Worm (Caenorhabditis elegans) whole organism, L4 larva: Measurements from ENCODE around the gene zzz-1.

ENCODE experiments used
- D1046.2 ChIP-seq: fragments of 200-800 bp; sonication (Bioruptor generic); IDR thresholded peaks from 2 replicates; pipeline ENCODE4 v1.3.6; 2022; ENCODE audit warnings: missing genetic modification characterization, missing compliant biosample characterization
- F10B5.3 ChIP-seq: sonication (generic microtip); optimal IDR thresholded peaks from 2 replicates; lab custom pipeline; 2016; ENCODE audit warnings: mild to moderate bottlenecking, missing genetic modification characterization, missing compliant biosample characterization
- F37D6.2 ChIP-seq: sonication (generic microtip); optimal IDR thresholded peaks from 2 replicates; lab custom pipeline; 2016; ENCODE audit warnings: mild to moderate bottlenecking, missing genetic modification characterization, missing compliant biosample characterization
- T20F7.1 ChIP-seq: fragments of 200-800 bp; sonication (Bioruptor generic); optimal IDR thresholded peaks from 2 replicates; lab custom pipeline; 2018; ENCODE audit warnings: mild to moderate bottlenecking, missing genetic modification characterization, missing compliant biosample characterization
- Y105C5A.15 ChIP-seq: fragments of 200-800 bp; sonication (Bioruptor generic); IDR thresholded peaks from 2 replicates; pipeline ENCODE4 v1.3.6; 2022; ENCODE audit warnings: missing genetic modification characterization, missing compliant biosample characterization
- Y75B8A.6 ChIP-seq: fragments of 200-800 bp; sonication (Bioruptor generic); IDR thresholded peaks from 2 replicates; pipeline ENCODE4 v1.3.6; 2022; ENCODE audit warnings: missing genetic modification reagents, missing genetic modification characterization, missing compliant biosample characterization
- ZK337.2 ChIP-seq: fragments of 200-800 bp; sonication (Bioruptor generic); IDR thresholded peaks from 2 replicates; pipeline ENCODE4 v1.3.6; 2022; ENCODE audit warnings: missing genetic modification reagents, missing genetic modification characterization, missing compliant biosample characterization
- aha-1 ChIP-seq: fragments of 150-350 bp; peaks from one replicate; lab custom pipeline; 2014; ENCODE audit warnings: missing biosample characterization, missing genetic modification characterization
- ama-1 ChIP-seq: fragments of 150-350 bp; optimal IDR thresholded peaks from 2 replicates; lab custom pipeline; 2014; ENCODE audit warnings: inconsistent platforms, mixed read lengths
- attf-4 ChIP-seq: sonication (generic microtip); optimal IDR thresholded peaks from 3 replicates; lab custom pipeline; 2017; ENCODE audit warnings: missing biosample characterization, missing genetic modification characterization
- ceh-62 ChIP-seq: sonication (generic microtip); optimal IDR thresholded peaks from 2 replicates; lab custom pipeline; 2017; ENCODE audit warnings: missing biosample characterization, missing genetic modification characterization
- ceh-82 ChIP-seq: sonication (generic microtip); optimal IDR thresholded peaks from 2 replicates; lab custom pipeline; 2017; ENCODE audit warnings: missing biosample characterization, missing genetic modification characterization
- cey-2 ChIP-seq: sonication (generic microtip); optimal IDR thresholded peaks from 3 replicates; lab custom pipeline; 2017; ENCODE audit warnings: missing genetic modification characterization, mild to moderate bottlenecking, missing compliant biosample characterization, antibody characterized with exemption, borderline replicate concordance; ENCODE audit not compliant: insufficient read depth
- ctbp-1 ChIP-seq: fragments of 200-800 bp; sonication (Bioruptor generic); IDR thresholded peaks from 2 replicates; pipeline ENCODE4 v1.3.6; 2022; ENCODE audit warnings: missing genetic modification reagents, missing genetic modification characterization, missing compliant biosample characterization
- daf-12 ChIP-seq: fragments of 150-350 bp; optimal IDR thresholded peaks from 2 replicates; lab custom pipeline; 2014; ENCODE audit warnings: missing biosample characterization, missing genetic modification reagents, missing genetic modification characterization
- daf-8 ChIP-seq: fragments of 200-800 bp; sonication (Bioruptor generic); IDR thresholded peaks from 2 replicates; pipeline ENCODE4 v1.3.6; 2022; ENCODE audit warnings: missing genetic modification characterization, missing compliant biosample characterization
- dmd-9 ChIP-seq: fragments of 200-800 bp; sonication (Bioruptor generic); IDR thresholded peaks from 2 replicates; pipeline ENCODE4 v1.3.6; 2022; ENCODE audit warnings: missing genetic modification reagents, missing genetic modification characterization, missing compliant biosample characterization
- dve-1 ChIP-seq: sonication (generic microtip); optimal IDR thresholded peaks from 2 replicates; lab custom pipeline; 2017; ENCODE audit warnings: antibody characterized with exemption, mild to moderate bottlenecking, missing genetic modification characterization, missing compliant biosample characterization; ENCODE audit not compliant: insufficient read depth
- fkh-10 ChIP-seq: fragments of 150-350 bp; optimal IDR thresholded peaks from 2 replicates; lab custom pipeline; 2014; ENCODE audit warnings: missing biosample characterization, missing genetic modification reagents, missing genetic modification characterization
- hif-1 ChIP-seq, 2 experiments: sonication (generic microtip); optimal IDR thresholded peaks; 2 replicates each; lab custom pipeline; 2016 to 2017; ENCODE audit warnings: missing compliant biosample characterization in 2 of 2, missing genetic modification characterization in 2 of 2, missing genetic modification reagents in 2 of 2, missing genotype in 2 of 2, mild to moderate bottlenecking in 1 of 2
- hlh-11 ChIP-seq: fragments of 200-800 bp; sonication (Bioruptor generic); optimal IDR thresholded peaks from 2 replicates; lab custom pipeline; 2018; ENCODE audit warnings: mild to moderate bottlenecking, missing genetic modification characterization, missing compliant biosample characterization
- jun-1 ChIP-seq: fragments of 150-350 bp; optimal IDR thresholded peaks from 2 replicates; lab custom pipeline; 2014; ENCODE audit warnings: missing biosample characterization, missing genetic modification reagents, missing genetic modification characterization
- lim-7 ChIP-seq: fragments of 200-800 bp; sonication (Bioruptor generic); IDR thresholded peaks from 2 replicates; pipeline ENCODE4 v1.3.6; 2022; ENCODE audit warnings: missing genetic modification characterization, missing compliant biosample characterization
- lin-13 ChIP-seq: fragments of 150-350 bp; optimal IDR thresholded peaks from 2 replicates; lab custom pipeline; 2014; ENCODE audit warnings: missing biosample characterization, missing genetic modification reagents, missing genetic modification characterization
- lin-39 ChIP-seq: fragments of 150-350 bp; optimal IDR thresholded peaks from 2 replicates; lab custom pipeline; 2014; ENCODE audit warnings: missing biosample characterization, missing genetic modification reagents, missing genetic modification characterization
- lir-3 ChIP-seq: sonication (generic microtip); optimal IDR thresholded peaks from 2 replicates; lab custom pipeline; 2016; ENCODE audit warnings: mild to moderate bottlenecking, missing genetic modification characterization, missing compliant biosample characterization
- lsy-2 ChIP-seq, 2 experiments: fragments of 150-350 bp in 1 of 2; sonication (generic microtip) in 1 of 2; optimal IDR thresholded peaks; 2 replicates each; lab custom pipeline; 2014 to 2017; ENCODE audit warnings: missing biosample characterization in 2 of 2, missing genetic modification characterization in 2 of 2
- madf-5 ChIP-seq, 2 experiments: fragments of 200-800 bp; sonication (Bioruptor generic); IDR thresholded peaks; 2 replicates each; pipeline ENCODE4 v1.3.6; 2022; ENCODE audit warnings: missing compliant biosample characterization in 2 of 2, missing genetic modification characterization in 2 of 2
- mdt-29 ChIP-seq: fragments of 200-800 bp; sonication (Bioruptor generic); IDR thresholded peaks from 2 replicates; pipeline ENCODE4 v1.3.6; 2022; ENCODE audit warnings: missing genetic modification reagents, missing genetic modification characterization, missing compliant biosample characterization
- mxl-2 ChIP-seq: fragments of 200-800 bp; sonication (Bioruptor generic); conservative IDR thresholded peaks from 2 replicates; pipeline ENCODE4 v1.3.6; 2022; ENCODE audit warnings: missing genetic modification reagents, missing genetic modification characterization, missing compliant biosample characterization
- nhr-102 ChIP-seq: sonication (generic microtip); optimal IDR thresholded peaks from 2 replicates; lab custom pipeline; 2016; ENCODE audit warnings: mild to moderate bottlenecking, missing genetic modification characterization, moderate library complexity, missing compliant biosample characterization
- nhr-11 ChIP-seq: fragments of 150-350 bp; optimal IDR thresholded peaks from 2 replicates; lab custom pipeline; 2014; ENCODE audit warnings: missing biosample characterization, missing genetic modification characterization
- nhr-111 ChIP-seq: fragments of 200-800 bp; sonication (Bioruptor generic); optimal IDR thresholded peaks from 2 replicates; lab custom pipeline; 2018; ENCODE audit warnings: mild to moderate bottlenecking, missing genetic modification characterization, missing compliant biosample characterization
- nhr-25 ChIP-seq: sonication (generic microtip); optimal IDR thresholded peaks from 2 replicates; lab custom pipeline; 2017; ENCODE audit warnings: missing genetic modification characterization, mild to moderate bottlenecking, missing compliant biosample characterization, antibody characterized with exemption, moderate library complexity, borderline replicate concordance; ENCODE audit not compliant: insufficient read depth
- nhr-28 ChIP-seq: fragments of 150-350 bp; optimal IDR thresholded peaks from 2 replicates; lab custom pipeline; 2014; ENCODE audit warnings: missing biosample characterization, missing genetic modification characterization
- nhr-41 ChIP-seq: fragments of 200-800 bp; sonication (Bioruptor generic); IDR thresholded peaks from 2 replicates; pipeline ENCODE4 v1.3.6; 2022; ENCODE audit warnings: missing genetic modification reagents, missing genetic modification characterization, missing compliant biosample characterization
- nhr-42 ChIP-seq: fragments of 200-800 bp; sonication (Bioruptor generic); IDR thresholded peaks from 2 replicates; pipeline ENCODE4 v1.3.6; 2022; ENCODE audit warnings: missing genetic modification characterization, missing compliant biosample characterization
- nhr-48 ChIP-seq: sonication (generic microtip); optimal IDR thresholded peaks from 2 replicates; lab custom pipeline; 2016; ENCODE audit warnings: mild to moderate bottlenecking, missing genetic modification characterization, missing compliant biosample characterization
- nhr-76 ChIP-seq: fragments of 150-350 bp; optimal IDR thresholded peaks from 2 replicates; lab custom pipeline; 2014; ENCODE audit warnings: missing biosample characterization, missing genetic modification characterization
- pha-4 ChIP-seq, 2 experiments: fragments of 150-350 bp in 1 of 2; fragments of 200-800 bp in 1 of 2; sonication (Bioruptor generic) in 1 of 2; IDR thresholded peaks in 1 of 2; optimal IDR thresholded peaks in 1 of 2; 2 replicates each; pipeline versions ENCODE4 v1.3.6 to Lab custom; 2014 to 2022; ENCODE audit warnings: missing genetic modification characterization in 2 of 2, missing genetic modification reagents in 2 of 2, missing biosample characterization in 1 of 2, missing compliant biosample characterization in 1 of 2
- php-3 ChIP-seq: fragments of 200-800 bp; sonication (Bioruptor generic); IDR thresholded peaks from 2 replicates; pipeline ENCODE4 v1.3.6; 2022; ENCODE audit warnings: missing genetic modification reagents, missing genetic modification characterization, missing compliant biosample characterization
- saeg-2 ChIP-seq: fragments of 200-800 bp; sonication (Bioruptor generic); IDR thresholded peaks from 2 replicates; pipeline ENCODE4 v1.3.6; 2022; ENCODE audit warnings: missing genetic modification reagents, missing genetic modification characterization, missing compliant biosample characterization
- sdz-12 ChIP-seq: fragments of 200-800 bp; sonication (Bioruptor generic); optimal IDR thresholded peaks from 2 replicates; lab custom pipeline; 2018; ENCODE audit warnings: mild to moderate bottlenecking, missing genetic modification characterization, missing compliant biosample characterization
- set-16 ChIP-seq: fragments of 200-800 bp; sonication (Bioruptor generic); IDR thresholded peaks from 2 replicates; pipeline ENCODE4 v1.3.6; 2022; ENCODE audit warnings: missing genetic modification reagents, missing genetic modification characterization, missing compliant biosample characterization
- skn-1 ChIP-seq: fragments of 150-350 bp; optimal IDR thresholded peaks from 2 replicates; lab custom pipeline; 2014; ENCODE audit warnings: missing biosample characterization, missing genetic modification characterization
- spr-1 ChIP-seq: sonication (generic microtip); optimal IDR thresholded peaks from 2 replicates; lab custom pipeline; 2016; ENCODE audit warnings: mild to moderate bottlenecking, missing genetic modification characterization, missing compliant biosample characterization
- tag-97 ChIP-seq: fragments of 200-800 bp; sonication (Bioruptor generic); IDR thresholded peaks from 2 replicates; pipeline ENCODE4 v1.3.6; 2022; ENCODE audit warnings: missing genetic modification characterization, missing compliant biosample characterization
- tra-1 ChIP-seq: fragments of 200-800 bp; sonication (Bioruptor generic); IDR thresholded peaks from 2 replicates; pipeline ENCODE4 v1.3.6; 2022; ENCODE audit warnings: missing genetic modification reagents, missing genetic modification characterization, missing compliant biosample characterization
- zag-1 ChIP-seq: fragments of 150-350 bp; optimal IDR thresholded peaks from 2 replicates; lab custom pipeline; 2014; ENCODE audit warnings: missing biosample characterization, missing genetic modification characterization
- zfp-2 ChIP-seq: sonication (generic microtip); optimal IDR thresholded peaks from 2 replicates; lab custom pipeline; 2016; ENCODE audit warnings: mild to moderate bottlenecking, missing genetic modification characterization, missing compliant biosample characterization
- zfp-3 ChIP-seq: fragments of 200-800 bp; sonication (Bioruptor generic); conservative IDR thresholded peaks from 2 replicates; pipeline ENCODE4 v1.3.6; 2022; ENCODE audit warnings: missing genetic modification reagents, missing genetic modification characterization, missing compliant biosample characterization
- ztf-11 ChIP-seq: fragments of 150-350 bp; optimal IDR thresholded peaks from 2 replicates; lab custom pipeline; 2014; ENCODE audit warnings: missing biosample characterization, missing genetic modification characterization

The zzz-1 gene

DNA sequence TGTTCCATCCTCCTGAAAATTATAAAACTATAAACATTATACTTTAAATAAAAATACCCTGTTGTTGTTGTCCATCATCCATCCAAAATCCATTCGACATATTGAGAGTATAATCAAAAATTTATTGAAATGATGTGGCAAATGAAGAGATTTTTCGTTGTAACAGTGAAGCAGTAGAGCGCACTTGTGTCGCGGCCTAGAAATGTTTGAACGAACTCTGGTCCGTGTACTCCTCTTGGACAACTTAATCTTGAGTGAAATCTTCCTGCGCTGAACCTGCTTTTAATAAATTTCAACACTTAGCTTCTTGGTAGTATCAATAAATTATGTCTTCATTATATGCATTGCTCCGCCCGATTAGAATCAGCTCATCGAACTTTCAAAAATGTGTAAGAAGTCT is 14.4 kb downstream of the zzz-1 start, which contains the start of the genes F32D8.14 and F32D8.5 (continued):
- TF ChIP-seq nhr-102 (tag; lab: Kevin White, UChicago) (peak; percentile 48), lin-39 (no peak), mdt-29 (no peak), lir-3 (tag; lab: Kevin White, UChicago) (no peak), nhr-25 (tag; lab: Kevin White, UChicago) (no peak), hif-1 (tag; optimal IDR thresholded peaks at IDR 0.05; lab: Kevin White, UChicago) (peak in 1 of 2 experiments; percentile 80), ama-1 (no peak), set-16 (GFP tag; lab: Robert Waterston, UW) (no peak), ceh-82 (tag; lab: Kevin White, UChicago) (no peak), skn-1 (tag; lab: Kevin White, UChicago) (no peak), zfp-3 (GFP tag; lab: Robert Waterston, UW) (no peak), nhr-48 (tag; lab: Kevin White, UChicago) (peak; percentile 67), spr-1 (tag; lab: Kevin White, UChicago) (peak; percentile 32), tag-97 (GFP tag; lab: Robert Waterston, UW) (no peak), ceh-62 (tag; lab: Kevin White, UChicago) (no peak), daf-8 (GFP tag; lab: Robert Waterston, UW) (no peak), jun-1 (no peak), php-3 (GFP tag; lab: Robert Waterston, UW) (no peak), attf-4 (tag; lab: Kevin White, UChicago) (no peak), tra-1 (GFP tag; lab: Robert Waterston, UW) (no peak), nhr-28 (tag; lab: Kevin White, UChicago) (peak; percentile 18), F37D6.2 (peak; percentile 39), T20F7.1 (GFP tag; lab: Kevin White, UChicago) (peak; percentile 64), ctbp-1 (GFP tag; lab: Robert Waterston, UW) (no peak), dmd-9 (GFP tag; lab: Robert Waterston, UW) (no peak), lin-13 (GFP tag; lab: Kevin White, UChicago) (peak; percentile 79), zag-1 (tag; lab: Kevin White, UChicago) (no peak), F10B5.3 (no peak), nhr-41 (no peak), pha-4 (GFP tag; IDR thresholded peaks at IDR 0.05; lab: Robert Waterston, UW) (no peak), pha-4 (tag; optimal IDR thresholded peaks at IDR 0.05; lab: Kevin White, UChicago) (peak; percentile 4), hlh-11 (tag; lab: Kevin White, UChicago) (peak; percentile 60), nhr-76 (tag; lab: Kevin White, UChicago) (no peak), aha-1 (tag; lab: Kevin White, UChicago) (peak; percentile 89), ZK337.2 (GFP tag; lab: Robert Waterston, UW) (peak; percentile 77), daf-12 (tag; lab: Kevin White, UChicago) (no peak), saeg-2 (GFP tag; lab: Robert Waterston, UW) (no peak), Y105C5A.15 (GFP tag; lab: Robert Waterston, UW) (no peak), nhr-111 (no peak), Y75B8A.6 (GFP tag; lab: Robert Waterston, UW) (no peak), ztf-11 (tag; lab: Kevin White, UChicago) (no peak), mxl-2 (GFP tag; lab: Robert Waterston, UW) (no peak), lim-7 (GFP tag; lab: Robert Waterston, UW) (no peak), dve-1 (tag; lab: Kevin White, UChicago) (peak; percentile 85), fkh-10 (no peak), sdz-12 (GFP tag; lab: Kevin White, UChicago) (no peak), nhr-42 (GFP tag; lab: Robert Waterston, UW) (no peak), cey-2 (tag; lab: Kevin White, UChicago) (no peak), zfp-2 (tag; lab: Kevin White, UChicago) (no peak), nhr-11 (peak; percentile 30), D1046.2 (GFP tag; lab: Robert Waterston, UW) (no peak), madf-5 (GFP tag; IDR thresholded peaks at IDR 0.05; lab: Robert Waterston, UW) (no peak), lsy-2 (tag; optimal IDR thresholded peaks at IDR 0.05; lab: Kevin White, UChicago) (peak in 1 of 2 experiments; percentile 90)
